Fruit fly (Drosophila melanogaster) S2 (cell line): ENCODE results near the gene RhoGDI.

ENCODE experiments used
- CG8478 ChIP-seq: fragments of >200 bp; optimal IDR thresholded peaks from 2 replicates; lab custom pipeline; 2018
- CTCF ChIP-seq, 2 experiments: fragments of >200 bp; optimal IDR thresholded peaks; 2 replicates each; lab custom pipeline; 2018

DNA sequence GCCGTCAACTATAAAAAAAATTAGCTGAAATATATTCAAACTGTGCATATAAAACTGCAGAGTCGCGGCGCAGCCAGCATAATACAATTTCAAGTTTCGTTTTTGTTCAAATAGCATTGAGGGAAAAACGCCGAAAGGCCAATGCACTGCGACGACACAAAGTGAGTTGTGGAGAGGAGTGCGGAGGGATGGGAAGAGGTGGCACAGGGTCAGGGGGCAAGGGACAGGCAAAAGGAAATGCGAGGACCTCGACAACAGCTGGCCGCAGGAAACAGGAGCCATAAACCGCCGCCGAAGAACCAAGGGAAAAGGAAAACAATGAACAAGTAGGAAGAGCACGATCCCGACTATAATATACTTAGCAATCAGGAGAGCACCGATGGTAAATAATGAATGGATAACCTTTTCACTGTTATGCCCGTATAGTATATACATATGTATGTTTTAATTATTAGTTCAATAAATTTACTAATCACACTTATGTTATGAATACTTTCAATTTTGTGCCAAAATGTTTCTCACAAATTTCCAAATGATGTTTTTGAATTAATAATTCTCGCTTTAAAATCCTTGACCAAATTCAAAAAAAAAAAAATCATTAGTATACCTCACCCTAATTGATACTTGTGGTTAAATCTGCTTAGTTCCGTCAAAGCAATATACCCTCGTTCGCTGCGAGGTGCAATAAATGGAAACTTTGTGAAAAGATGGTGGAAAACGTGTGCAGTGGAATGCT is 29.8 kb upstream of the RhoGDI start:
- no peak for TF ChIP-seq CG8478
- no peak for TF ChIP-seq CTCF (optimal IDR thresholded peaks at IDR 0.05; lab: Kevin White, UChicago)
